Worm (Caenorhabditis elegans) whole organism, L4 larva: ENCODE measurements around the gene R13D11.10.

Experiments used
- D1046.2 ChIP-seq: fragments of 200-800 bp; sonication (Bioruptor generic); IDR thresholded peaks from 2 replicates; pipeline ENCODE4 v1.3.6; 2022; ENCODE audit warnings: missing genetic modification characterization, missing compliant biosample characterization
- F10B5.3 ChIP-seq: sonication (generic microtip); optimal IDR thresholded peaks from 2 replicates; lab custom pipeline; 2016; ENCODE audit warnings: mild to moderate bottlenecking, missing genetic modification characterization, missing compliant biosample characterization
- Y5F2A.4 ChIP-seq: fragments of 200-800 bp; sonication (Bioruptor generic); optimal IDR thresholded peaks from 2 replicates; lab custom pipeline; 2018; ENCODE audit warnings: mild to moderate bottlenecking, missing genetic modification characterization, missing compliant biosample characterization
- Y75B8A.6 ChIP-seq: fragments of 200-800 bp; sonication (Bioruptor generic); IDR thresholded peaks from 2 replicates; pipeline ENCODE4 v1.3.6; 2022; ENCODE audit warnings: missing genetic modification reagents, missing genetic modification characterization, missing compliant biosample characterization
- ceh-20 ChIP-seq: fragments of 200-800 bp; sonication (Bioruptor generic); IDR thresholded peaks from 2 replicates; pipeline ENCODE4 v1.3.6; 2022; ENCODE audit warnings: missing genetic modification reagents, missing genetic modification characterization, missing compliant biosample characterization
- ceh-82 ChIP-seq: sonication (generic microtip); optimal IDR thresholded peaks from 2 replicates; lab custom pipeline; 2017; ENCODE audit warnings: missing biosample characterization, missing genetic modification characterization
- ctbp-1 ChIP-seq: fragments of 200-800 bp; sonication (Bioruptor generic); IDR thresholded peaks from 2 replicates; pipeline ENCODE4 v1.3.6; 2022; ENCODE audit warnings: missing genetic modification reagents, missing genetic modification characterization, missing compliant biosample characterization
- daf-16 ChIP-seq, 3 experiments: sonication (generic microtip); optimal IDR thresholded peaks; 2 replicates each; lab custom pipeline; 2016 to 2017; ENCODE audit warnings: missing genetic modification characterization in 3 of 3, missing genetic modification reagents in 3 of 3, mild to moderate bottlenecking in 2 of 3, missing compliant biosample characterization in 2 of 3, missing biosample characterization in 1 of 3, moderate library complexity in 1 of 3
- dmd-6 ChIP-seq: fragments of 200-800 bp; sonication (Bioruptor generic); IDR thresholded peaks from 2 replicates; pipeline ENCODE4 v1.3.6; 2022; ENCODE audit warnings: missing genetic modification reagents, missing genetic modification characterization, missing compliant biosample characterization
- dmd-8 ChIP-seq: fragments of 200-800 bp; sonication (Bioruptor generic); IDR thresholded peaks from 2 replicates; pipeline ENCODE4 v1.3.6; 2022; ENCODE audit warnings: missing genetic modification characterization, missing compliant biosample characterization
- dpl-1 ChIP-seq: fragments of 150-350 bp; optimal IDR thresholded peaks from 2 replicates; lab custom pipeline; 2014; ENCODE audit warnings: missing biosample characterization, missing genetic modification reagents, missing genetic modification characterization
- duxl-1 ChIP-seq: sonication (generic microtip); optimal IDR thresholded peaks from 2 replicates; lab custom pipeline; 2016; ENCODE audit warnings: mild to moderate bottlenecking, missing genetic modification characterization, moderate library complexity, missing compliant biosample characterization; ENCODE audit not compliant: poor library complexity
- dve-1 ChIP-seq: sonication (generic microtip); optimal IDR thresholded peaks from 2 replicates; lab custom pipeline; 2017; ENCODE audit warnings: antibody characterized with exemption, mild to moderate bottlenecking, missing genetic modification characterization, missing compliant biosample characterization; ENCODE audit not compliant: insufficient read depth
- egl-43 ChIP-seq: fragments of 200-800 bp; sonication (Bioruptor generic); IDR thresholded peaks from 2 replicates; pipeline ENCODE4 v1.3.6; 2022; ENCODE audit warnings: missing genetic modification reagents, missing genetic modification characterization, missing compliant biosample characterization
- fkh-10 ChIP-seq: fragments of 150-350 bp; optimal IDR thresholded peaks from 2 replicates; lab custom pipeline; 2014; ENCODE audit warnings: missing biosample characterization, missing genetic modification reagents, missing genetic modification characterization
- gei-8 ChIP-seq: fragments of 200-800 bp; sonication (Bioruptor generic); optimal IDR thresholded peaks from 2 replicates; lab custom pipeline; 2018; ENCODE audit warnings: mild to moderate bottlenecking, missing genetic modification characterization, missing compliant biosample characterization
- hlh-11 ChIP-seq: fragments of 200-800 bp; sonication (Bioruptor generic); optimal IDR thresholded peaks from 2 replicates; lab custom pipeline; 2018; ENCODE audit warnings: mild to moderate bottlenecking, missing genetic modification characterization, missing compliant biosample characterization
- hmg-1.1 ChIP-seq: fragments of 200-800 bp; sonication (Bioruptor generic); IDR thresholded peaks from 2 replicates; pipeline ENCODE4 v1.3.6; 2022; ENCODE audit warnings: missing genetic modification reagents, missing genetic modification characterization, missing compliant biosample characterization
- lin-1 ChIP-seq: fragments of 200-800 bp; sonication (Bioruptor generic); IDR thresholded peaks from 2 replicates; pipeline ENCODE4 v1.3.6; 2022; ENCODE audit warnings: missing genetic modification reagents, missing genetic modification characterization, missing compliant biosample characterization
- lin-13 ChIP-seq: fragments of 150-350 bp; optimal IDR thresholded peaks from 2 replicates; lab custom pipeline; 2014; ENCODE audit warnings: missing biosample characterization, missing genetic modification reagents, missing genetic modification characterization
- lin-39 ChIP-seq: fragments of 150-350 bp; optimal IDR thresholded peaks from 2 replicates; lab custom pipeline; 2014; ENCODE audit warnings: missing biosample characterization, missing genetic modification reagents, missing genetic modification characterization
- lir-3 ChIP-seq: sonication (generic microtip); optimal IDR thresholded peaks from 2 replicates; lab custom pipeline; 2016; ENCODE audit warnings: mild to moderate bottlenecking, missing genetic modification characterization, missing compliant biosample characterization
- madf-5 ChIP-seq, 2 experiments: fragments of 200-800 bp; sonication (Bioruptor generic); IDR thresholded peaks; 2 replicates each; pipeline ENCODE4 v1.3.6; 2022; ENCODE audit warnings: missing compliant biosample characterization in 2 of 2, missing genetic modification characterization in 2 of 2
- madf-9 ChIP-seq: fragments of 200-800 bp; sonication (Bioruptor generic); conservative IDR thresholded peaks from 2 replicates; pipeline ENCODE4 v1.3.6; 2022; ENCODE audit warnings: missing genetic modification reagents, missing genetic modification characterization, missing compliant biosample characterization
- mes-2 ChIP-seq: sonication (generic microtip); optimal IDR thresholded peaks from 2 replicates; lab custom pipeline; 2016; ENCODE audit warnings: missing genotype, mild to moderate bottlenecking, missing genetic modification characterization, missing compliant biosample characterization; ENCODE audit not compliant: poor library complexity, severe bottlenecking
- nhr-11 ChIP-seq: fragments of 150-350 bp; optimal IDR thresholded peaks from 2 replicates; lab custom pipeline; 2014; ENCODE audit warnings: missing biosample characterization, missing genetic modification characterization
- nhr-28 ChIP-seq: fragments of 150-350 bp; optimal IDR thresholded peaks from 2 replicates; lab custom pipeline; 2014; ENCODE audit warnings: missing biosample characterization, missing genetic modification characterization
- nhr-48 ChIP-seq: sonication (generic microtip); optimal IDR thresholded peaks from 2 replicates; lab custom pipeline; 2016; ENCODE audit warnings: mild to moderate bottlenecking, missing genetic modification characterization, missing compliant biosample characterization
- php-3 ChIP-seq: fragments of 200-800 bp; sonication (Bioruptor generic); IDR thresholded peaks from 2 replicates; pipeline ENCODE4 v1.3.6; 2022; ENCODE audit warnings: missing genetic modification reagents, missing genetic modification characterization, missing compliant biosample characterization
- pqm-1 ChIP-seq: sonication (generic microtip); optimal IDR thresholded peaks from 2 replicates; lab custom pipeline; 2017; ENCODE audit warnings: missing biosample characterization, missing genetic modification characterization
- rbr-2 ChIP-seq: sonication (generic microtip); optimal IDR thresholded peaks from 2 replicates; lab custom pipeline; 2016; ENCODE audit warnings: missing genotype, missing genetic modification characterization, missing compliant biosample characterization
- set-16 ChIP-seq: fragments of 200-800 bp; sonication (Bioruptor generic); IDR thresholded peaks from 2 replicates; pipeline ENCODE4 v1.3.6; 2022; ENCODE audit warnings: missing genetic modification reagents, missing genetic modification characterization, missing compliant biosample characterization
- skn-1 ChIP-seq: fragments of 150-350 bp; optimal IDR thresholded peaks from 2 replicates; lab custom pipeline; 2014; ENCODE audit warnings: missing biosample characterization, missing genetic modification characterization
- snpc-1.2 ChIP-seq: fragments of 200-800 bp; sonication (Bioruptor generic); IDR thresholded peaks from 2 replicates; pipeline ENCODE4 v1.3.6; 2022; ENCODE audit warnings: missing genetic modification reagents, missing genetic modification characterization, missing compliant biosample characterization
- snpc-4 ChIP-seq: fragments of 150-350 bp; optimal IDR thresholded peaks from 2 replicates; lab custom pipeline; 2014; ENCODE audit warnings: missing biosample characterization, missing genetic modification characterization
- spr-1 ChIP-seq: sonication (generic microtip); optimal IDR thresholded peaks from 2 replicates; lab custom pipeline; 2016; ENCODE audit warnings: mild to moderate bottlenecking, missing genetic modification characterization, missing compliant biosample characterization
- spr-3 ChIP-seq: fragments of 200-800 bp; sonication (Bioruptor generic); optimal IDR thresholded peaks from 2 replicates; lab custom pipeline; 2018; ENCODE audit warnings: mild to moderate bottlenecking, missing genetic modification characterization, missing compliant biosample characterization
- tag-97 ChIP-seq: fragments of 200-800 bp; sonication (Bioruptor generic); IDR thresholded peaks from 2 replicates; pipeline ENCODE4 v1.3.6; 2022; ENCODE audit warnings: missing genetic modification characterization, missing compliant biosample characterization
- tra-1 ChIP-seq: fragments of 200-800 bp; sonication (Bioruptor generic); IDR thresholded peaks from 2 replicates; pipeline ENCODE4 v1.3.6; 2022; ENCODE audit warnings: missing genetic modification reagents, missing genetic modification characterization, missing compliant biosample characterization
- unc-130 ChIP-seq: sonication (generic microtip); optimal IDR thresholded peaks from 2 replicates; lab custom pipeline; 2016; ENCODE audit warnings: missing genetic modification reagents, missing genetic modification characterization, missing compliant biosample characterization
- unc-62 ChIP-seq, 3 experiments: fragments of 150-350 bp in 1 of 3; sonication (generic microtip); optimal IDR thresholded peaks in 2 of 3; peaks in 1 of 3; 1 replicate in 1 of 3; 2 replicates in 2 of 3; lab custom pipeline; 2014 to 2017; ENCODE audit warnings: missing biosample characterization in 3 of 3, missing genetic modification characterization in 3 of 3, missing genetic modification reagents in 3 of 3, missing genotype in 1 of 3
- vab-7 ChIP-seq: fragments of 200-800 bp; sonication (Bioruptor generic); IDR thresholded peaks from 2 replicates; pipeline ENCODE4 v1.3.6; 2022; ENCODE audit warnings: missing genetic modification reagents, missing genetic modification characterization, missing compliant biosample characterization
- zag-1 ChIP-seq: fragments of 150-350 bp; optimal IDR thresholded peaks from 2 replicates; lab custom pipeline; 2014; ENCODE audit warnings: missing biosample characterization, missing genetic modification characterization
- zfp-2 ChIP-seq: sonication (generic microtip); optimal IDR thresholded peaks from 2 replicates; lab custom pipeline; 2016; ENCODE audit warnings: mild to moderate bottlenecking, missing genetic modification characterization, missing compliant biosample characterization
- zip-11 ChIP-seq: fragments of 200-800 bp; sonication (Bioruptor generic); IDR thresholded peaks from 2 replicates; pipeline ENCODE4 v1.3.6; 2022; ENCODE audit warnings: missing genetic modification characterization, missing compliant biosample characterization
- zip-2 ChIP-seq: fragments of 150-350 bp; optimal IDR thresholded peaks from 2 replicates; lab custom pipeline; 2014; ENCODE audit warnings: missing biosample characterization, missing genetic modification characterization
- ztf-7 ChIP-seq: fragments of 150-350 bp; optimal IDR thresholded peaks from 2 replicates; lab custom pipeline; 2014; ENCODE audit warnings: missing biosample characterization, missing genetic modification characterization

The R13D11.10 gene

DNA sequence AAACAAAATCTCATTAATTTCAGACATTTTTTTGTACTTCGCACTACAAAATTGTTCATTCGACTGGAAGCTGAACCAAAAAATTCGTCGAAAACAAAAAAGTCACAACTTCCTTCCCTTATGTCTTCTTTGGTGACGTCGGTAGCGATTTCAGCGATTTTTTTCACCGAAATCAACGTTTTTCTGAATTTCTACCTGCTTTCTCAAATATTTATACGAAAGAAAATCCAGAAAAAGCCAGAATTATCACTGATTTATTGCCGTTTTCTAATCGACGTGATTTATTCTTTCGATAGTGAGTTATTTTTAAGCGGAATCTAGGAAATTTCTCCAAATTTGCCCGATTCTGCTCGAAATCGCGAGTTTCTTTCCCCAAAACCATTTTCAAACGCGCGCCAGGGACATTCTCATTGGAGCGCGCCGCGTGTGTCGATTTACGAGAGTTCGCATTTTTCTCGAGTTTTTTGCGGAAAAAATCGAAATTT is 38.1 kb downstream of the R13D11.10 start, which contains the start of gene srbc-58 (continued):
- TF ChIP-seq unc-62 (GFP tag; optimal IDR thresholded peaks at IDR 0.05 in 1 of 2; lab: Kevin White, UChicago) (no peak), unc-62 (tag; optimal IDR thresholded peaks at IDR 0.05; lab: Kevin White, UChicago) (no peak), daf-16 (GFP tag; optimal IDR thresholded peaks at IDR 0.05; lab: Kevin White, UChicago) (no peak), daf-16 (tag; optimal IDR thresholded peaks at IDR 0.05; lab: Kevin White, UChicago) (peak; percentile 14)
- TF ChIP-seq, all 104 proteins: peak for 15

DNA sequence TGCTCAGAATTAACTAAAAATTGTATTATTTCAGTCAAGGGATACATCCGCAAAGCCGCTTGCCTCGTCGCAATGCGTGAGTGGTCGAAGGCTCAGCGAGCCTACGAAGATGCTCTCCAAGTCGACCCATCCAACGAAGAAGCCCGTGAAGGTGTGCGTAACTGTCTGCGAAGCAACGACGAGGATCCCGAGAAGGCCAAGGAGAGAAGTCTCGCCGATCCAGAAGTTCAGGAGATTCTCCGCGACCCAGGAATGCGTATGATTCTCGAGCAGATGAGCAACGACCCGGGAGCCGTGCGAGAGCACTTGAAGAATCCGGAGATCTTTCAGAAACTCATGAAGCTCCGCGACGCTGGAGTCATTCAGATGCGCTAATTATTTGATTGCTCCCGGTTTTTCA is 38.7 kb downstream of the R13D11.10 start:
- TF ChIP-seq madf-5 (GFP tag; IDR thresholded peaks at IDR 0.05; lab: Robert Waterston, UW) (0 out of 4 replicates have a peak, but pooled peaks of 1 of the 2 experiments have one; percentile 30), gei-8 (no peak), set-16 (GFP tag; lab: Robert Waterston, UW) (peak; percentile 72)

- TF ChIP-seq lir-3 (tag; lab: Kevin White, UChicago) = no peak
- no peak for TF ChIP-seq zag-1 (tag; lab: Kevin White, UChicago)
- TF ChIP-seq madf-9 (GFP tag; lab: Robert Waterston, UW) = no peak
- no peak for TF ChIP-seq spr-3 (GFP tag; lab: Kevin White, UChicago)
- peak; percentile 81 for TF ChIP-seq duxl-1 (tag; lab: Kevin White, UChicago)
- TF ChIP-seq pqm-1 (tag; lab: Kevin White, UChicago) = no peak
- TF ChIP-seq mes-2 = peak; percentile 89
- 0 out of 2 replicates have a peak, but pooled peaks have one; percentile 40 for TF ChIP-seq tra-1 (GFP tag; lab: Robert Waterston, UW)
- peak; percentile 70 for TF ChIP-seq lin-13
- no peak for TF ChIP-seq F10B5.3 (tag; lab: Kevin White, UChicago)
- TF ChIP-seq dve-1 (tag; lab: Kevin White, UChicago) = peak; percentile 81
- no peak for TF ChIP-seq Y75B8A.6 (GFP tag; lab: Robert Waterston, UW)
- no peak for TF ChIP-seq vab-7 (GFP tag; lab: Robert Waterston, UW)
- TF ChIP-seq hlh-11 (tag; lab: Kevin White, UChicago) = peak; percentile 60
- peak; percentile 15 for TF ChIP-seq spr-1 (tag; lab: Kevin White, UChicago)
- no peak for TF ChIP-seq zip-2
- TF ChIP-seq ceh-82 = no peak
- TF ChIP-seq D1046.2 (GFP tag; lab: Robert Waterston, UW) = no peak
- TF ChIP-seq lin-39 = no peak
- TF ChIP-seq nhr-48 = no peak
- peak; percentile 68 for TF ChIP-seq rbr-2 (tag; lab: Kevin White, UChicago)
- TF ChIP-seq snpc-4 (tag; lab: Kevin White, UChicago) = no peak
- peak; percentile 79 for TF ChIP-seq ztf-7
- TF ChIP-seq nhr-11 = peak; percentile 66
- TF ChIP-seq dmd-6 (GFP tag; lab: Robert Waterston, UW) = peak; percentile 30; the same call in 1 of the 2 replicates
- TF ChIP-seq ceh-20 (GFP tag; lab: Robert Waterston, UW) = peak; percentile 55; the same call in 1 of the 2 replicates
- peak; percentile 83 for TF ChIP-seq nhr-28 (tag; lab: Kevin White, UChicago)
- no peak for TF ChIP-seq Y5F2A.4 (GFP tag; lab: Kevin White, UChicago)
- TF ChIP-seq dpl-1 (GFP tag; lab: Kevin White, UChicago) = peak; percentile 96
- no peak for TF ChIP-seq dmd-8
- peak; percentile 35 for TF ChIP-seq fkh-10 (GFP tag; lab: Kevin White, UChicago)
- TF ChIP-seq zip-11 (GFP tag; lab: Robert Waterston, UW) = no peak
- no peak for TF ChIP-seq php-3
- no peak for TF ChIP-seq egl-43 (GFP tag; lab: Robert Waterston, UW)
- TF ChIP-seq tag-97 = no peak
- no peak for TF ChIP-seq zfp-2 (tag; lab: Kevin White, UChicago)
- TF ChIP-seq skn-1 (tag; lab: Kevin White, UChicago) = no peak
- no peak for TF ChIP-seq unc-130 (GFP tag; lab: Kevin White, UChicago)
- no peak for TF ChIP-seq lin-1 (GFP tag; lab: Robert Waterston, UW)
- no peak for TF ChIP-seq snpc-1.2
- TF ChIP-seq ctbp-1 (GFP tag; lab: Robert Waterston, UW) = no peak
- peak; percentile 72 for TF ChIP-seq hmg-1.1 (GFP tag; lab: Robert Waterston, UW)
These were observed 39.7 kb downstream of the R13D11.10 start, which contains the start of gene sti-1 for ce11 chrV:773256-773655. sti-1 (plus strand) TSS chrV:773518.
